Fruit fly (Drosophila melanogaster) whole organism, embryonic: ENCODE results near the gene CG17264.

Source experiments
- Bdp1 ChIP-seq: fragments of 200-800 bp; sonication (Bioruptor generic); optimal IDR thresholded peaks from 3 replicates; lab custom pipeline; 2016; ENCODE audit warnings: missing biosample characterization, missing genetic modification characterization
- Blimp-1 ChIP-seq: fragments of 200-800 bp; sonication (Bioruptor generic); optimal IDR thresholded peaks from 3 replicates; lab custom pipeline; 2018; ENCODE audit warnings: missing biosample characterization, missing genetic modification characterization, mild to moderate bottlenecking, moderate library complexity, missing genetic modification reagents
- CG10366 ChIP-seq: fragments of 200-800 bp; sonication (Bioruptor generic); IDR thresholded peaks from 2 replicates; pipeline ENCODE4 v1.3.6; 2022; ENCODE audit warnings: missing biosample characterization, missing genetic modification characterization
- CG11093 ChIP-seq: fragments of 200-800 bp; sonication (Bioruptor generic); IDR thresholded peaks from 3 replicates; pipeline ENCODE4 v1.3.6; 2022; ENCODE audit warnings: missing biosample characterization, missing genetic modification characterization
- CG11456 ChIP-seq: fragments of 200-800 bp; sonication (Bioruptor generic); IDR thresholded peaks from 3 replicates; pipeline ENCODE4 v1.3.6; 2022; ENCODE audit warnings: missing biosample characterization, missing genetic modification characterization
- CG11695 ChIP-seq: fragments of 200-800 bp; sonication (Bioruptor generic); IDR thresholded peaks from 3 replicates; pipeline ENCODE4 v1.3.6; 2022; ENCODE audit warnings: missing biosample characterization, missing genetic modification characterization
- CG11723 ChIP-seq: fragments of 200-800 bp; sonication (Bioruptor generic); optimal IDR thresholded peaks from 2 replicates; lab custom pipeline; 2017; ENCODE audit warnings: missing biosample characterization, mild to moderate bottlenecking, missing genetic modification characterization
- CG1529 ChIP-seq: fragments of 200-800 bp; sonication (Bioruptor generic); optimal IDR thresholded peaks from 3 replicates; lab custom pipeline; 2018; ENCODE audit warnings: missing biosample characterization, missing genetic modification characterization
- CG16813 ChIP-seq: fragments of 200-800 bp; sonication (Bioruptor generic); IDR thresholded peaks from 3 replicates; pipeline ENCODE4 v1.3.6; 2022; ENCODE audit warnings: missing biosample characterization, missing genetic modification characterization; ENCODE audit not compliant: partially characterized antibody
- CG2199 ChIP-seq: fragments of 200-800 bp; sonication (Bioruptor generic); IDR thresholded peaks from 3 replicates; pipeline ENCODE4 v1.3.6; 2022; ENCODE audit warnings: missing biosample characterization, missing genetic modification characterization
- CG2712 ChIP-seq: fragments of 200-800 bp; optimal IDR thresholded peaks from 3 replicates; lab custom pipeline; 2019; ENCODE audit warnings: missing biosample characterization, mild to moderate bottlenecking, missing genetic modification characterization, moderate library complexity
- CG2875 ChIP-seq: fragments of 200-800 bp; sonication (Bioruptor generic); optimal IDR thresholded peaks from 2 replicates; lab custom pipeline; 2017; ENCODE audit warnings: missing biosample characterization, mild to moderate bottlenecking, missing genetic modification characterization, missing genetic modification reagents
- CG30403 ChIP-seq: fragments of 200-800 bp; sonication (Bioruptor generic); optimal IDR thresholded peaks from 3 replicates; lab custom pipeline; 2016; ENCODE audit warnings: missing biosample characterization, missing genetic modification characterization
- CG3281 ChIP-seq: fragments of 200-800 bp; sonication (Bioruptor generic); optimal IDR thresholded peaks from 3 replicates; lab custom pipeline; 2017; ENCODE audit warnings: missing biosample characterization, mild to moderate bottlenecking, missing genetic modification characterization
- CG6765 ChIP-seq: fragments of 200-800 bp; sonication (Bioruptor generic); optimal IDR thresholded peaks from 3 replicates; lab custom pipeline; 2017; ENCODE audit warnings: missing biosample characterization, mild to moderate bottlenecking, missing genetic modification characterization
- CG7839 ChIP-seq: fragments of 200-800 bp; sonication (Bioruptor generic); optimal IDR thresholded peaks from 3 replicates; lab custom pipeline; 2018; ENCODE audit warnings: missing biosample characterization, mild to moderate bottlenecking, missing genetic modification characterization, moderate library complexity
- CG8359 ChIP-seq: fragments of 200-800 bp; sonication (Bioruptor generic); optimal IDR thresholded peaks from 2 replicates; lab custom pipeline; 2017; ENCODE audit warnings: missing biosample characterization, mild to moderate bottlenecking, missing genetic modification characterization, borderline replicate concordance
- E2f1 ChIP-seq: fragments of 200-800 bp; sonication (Bioruptor generic); IDR thresholded peaks from 2 replicates; pipeline ENCODE4 v1.3.6; 2022; ENCODE audit warnings: missing biosample characterization, missing genetic modification characterization
- Fer2 ChIP-seq: fragments of 200-800 bp; sonication (Bioruptor generic); optimal IDR thresholded peaks from 2 replicates; lab custom pipeline; 2018; ENCODE audit warnings: missing biosample characterization, mild to moderate bottlenecking, missing genetic modification characterization, moderate library complexity
- GATAe ChIP-seq: fragments of 200-800 bp; sonication (Bioruptor generic); conservative IDR thresholded peaks from 2 replicates; pipeline ENCODE4 v1.3.6; 2022; ENCODE audit warnings: missing biosample characterization, missing genetic modification characterization
- HLH4C ChIP-seq: fragments of 200-800 bp; sonication (Bioruptor generic); IDR thresholded peaks from 3 replicates; pipeline ENCODE4 v1.3.6; 2022; ENCODE audit warnings: missing biosample characterization, missing genetic modification characterization; ENCODE audit not compliant: partially characterized antibody
- Hey ChIP-seq: fragments of 200-800 bp; sonication (Bioruptor generic); optimal IDR thresholded peaks from 3 replicates; lab custom pipeline; 2018; ENCODE audit warnings: missing biosample characterization, mild to moderate bottlenecking, missing genetic modification characterization
- Hr39 ChIP-seq: fragments of >200 bp; optimal IDR thresholded peaks from 2 replicates; lab custom pipeline; 2017
- Optix ChIP-seq: fragments of 200-800 bp; sonication (Bioruptor generic); IDR thresholded peaks from 3 replicates; pipeline ENCODE4 v1.3.6; 2022; ENCODE audit warnings: missing biosample characterization, missing genetic modification characterization
- PHDP ChIP-seq: fragments of 200-800 bp; sonication (Bioruptor generic); optimal IDR thresholded peaks from 3 replicates; lab custom pipeline; 2018; ENCODE audit warnings: missing biosample characterization, mild to moderate bottlenecking, missing genetic modification characterization, moderate library complexity
- Rfx ChIP-seq: fragments of 200-800 bp; sonication (Bioruptor generic); IDR thresholded peaks from 2 replicates; pipeline ENCODE4 v1.3.6; 2022; ENCODE audit warnings: missing biosample characterization, missing genetic modification characterization
- Spps ChIP-seq: fragments of 200-800 bp; sonication (Bioruptor generic); optimal IDR thresholded peaks from 2 replicates; lab custom pipeline; 2018; ENCODE audit warnings: missing biosample characterization, mild to moderate bottlenecking, missing genetic modification characterization
- chif ChIP-seq, 2 experiments: fragments of 200-800 bp; sonication (Bioruptor generic); optimal IDR thresholded peaks; 3 replicates each; lab custom pipeline; 2016; ENCODE audit warnings: missing biosample characterization in 2 of 2, missing genetic modification characterization in 2 of 2
- crp ChIP-seq, 2 experiments: fragments of 200-800 bp; sonication (Bioruptor generic); optimal IDR thresholded peaks; 2 replicates in 1 of 2; 3 replicates in 1 of 2; lab custom pipeline; 2017; ENCODE audit warnings: missing biosample characterization in 2 of 2, missing genetic modification characterization in 2 of 2, mild to moderate bottlenecking in 1 of 2, moderate library complexity in 1 of 2
- dimm ChIP-seq: fragments of 200-800 bp; sonication (Bioruptor generic); IDR thresholded peaks from 2 replicates; pipeline ENCODE4 v1.3.6; 2022; ENCODE audit warnings: missing biosample characterization, missing genetic modification characterization
- dm ChIP-seq: fragments of 200-800 bp; sonication (Bioruptor generic); optimal IDR thresholded peaks from 3 replicates; lab custom pipeline; 2016; ENCODE audit warnings: missing biosample characterization, missing genetic modification characterization
- fd64A ChIP-seq: fragments of 200-800 bp; sonication (Bioruptor generic); optimal IDR thresholded peaks from 3 replicates; lab custom pipeline; 2018; ENCODE audit warnings: missing biosample characterization, mild to moderate bottlenecking, missing genetic modification characterization
- gce ChIP-seq: fragments of 200-800 bp; sonication (Bioruptor generic); IDR thresholded peaks from 3 replicates; pipeline ENCODE4 v1.3.6; 2022; ENCODE audit warnings: missing biosample characterization, missing genetic modification characterization
- gfzf ChIP-seq: fragments of 200-800 bp; sonication (Bioruptor generic); optimal IDR thresholded peaks from 2 replicates; lab custom pipeline; 2016; ENCODE audit warnings: missing biosample characterization, mild to moderate bottlenecking, missing genetic modification characterization, moderate library complexity
- insv ChIP-seq, 2 experiments: fragments of 200-800 bp; sonication (Bioruptor generic); optimal IDR thresholded peaks; 3 replicates each; lab custom pipeline; 2016 to 2018; ENCODE audit warnings: missing biosample characterization in 2 of 2, missing genetic modification characterization in 2 of 2
- kay ChIP-seq: fragments of 200-800 bp; sonication (Bioruptor generic); optimal IDR thresholded peaks from 2 replicates; lab custom pipeline; 2016; ENCODE audit warnings: missing biosample characterization, missing genetic modification characterization
- ken ChIP-seq: fragments of 200-800 bp; sonication (Bioruptor generic); IDR thresholded peaks from 3 replicates; pipeline ENCODE4 v1.3.6; 2022; ENCODE audit warnings: missing biosample characterization, missing genetic modification characterization
- lab ChIP-seq: fragments of 200-800 bp; sonication (Bioruptor generic); optimal IDR thresholded peaks from 3 replicates; lab custom pipeline; 2017; ENCODE audit warnings: missing biosample characterization, missing genetic modification characterization, mild to moderate bottlenecking, moderate library complexity, missing genetic modification reagents
- lov ChIP-seq, 2 experiments: fragments of 200-800 bp in 1 of 2; fragments of >200 bp in 1 of 2; sonication (Bioruptor generic) in 1 of 2; IDR thresholded peaks in 1 of 2; optimal IDR thresholded peaks in 1 of 2; 2 replicates in 1 of 2; 3 replicates in 1 of 2; pipeline versions ENCODE4 v1.3.6 to Lab custom; 2017 to 2022; ENCODE audit warnings: missing biosample characterization in 1 of 2, missing genetic modification characterization in 1 of 2
- pnt ChIP-seq: fragments of 200-800 bp; sonication (Bioruptor generic); optimal IDR thresholded peaks from 3 replicates; lab custom pipeline; 2016; ENCODE audit warnings: missing biosample characterization, missing genetic modification characterization
- sens-2 ChIP-seq: fragments of 200-800 bp; sonication (Bioruptor generic); IDR thresholded peaks from 2 replicates; pipeline ENCODE4 v1.3.6; 2022; ENCODE audit warnings: missing biosample characterization, missing genetic modification characterization
- slou ChIP-seq: fragments of 200-800 bp; sonication (Bioruptor generic); optimal IDR thresholded peaks from 3 replicates; lab custom pipeline; 2016; ENCODE audit warnings: missing biosample characterization, missing genetic modification characterization
- so ChIP-seq: fragments of 200-800 bp; sonication (Bioruptor generic); IDR thresholded peaks from 3 replicates; pipeline ENCODE4 v1.3.6; 2022; ENCODE audit warnings: missing biosample characterization, missing genetic modification characterization
- stc ChIP-seq: fragments of 200-800 bp; sonication (Bioruptor generic); IDR thresholded peaks from 2 replicates; pipeline ENCODE4 v1.3.6; 2022; ENCODE audit warnings: missing biosample characterization, missing genetic modification characterization
- stwl ChIP-seq: fragments of 200-800 bp; sonication (Bioruptor generic); optimal IDR thresholded peaks from 3 replicates; lab custom pipeline; 2018; ENCODE audit warnings: missing biosample characterization, mild to moderate bottlenecking, missing genetic modification characterization, moderate library complexity
- tap ChIP-seq: fragments of 200-800 bp; optimal IDR thresholded peaks from 3 replicates; lab custom pipeline; 2019; ENCODE audit warnings: missing biosample characterization, mild to moderate bottlenecking, missing genetic modification characterization, moderate library complexity
- tll ChIP-seq, 2 experiments: fragments of 200-800 bp in 1 of 2; fragments of >200 bp in 1 of 2; sonication (Bioruptor generic) in 1 of 2; optimal IDR thresholded peaks; 2 replicates each; lab custom pipeline; 2017 to 2019; ENCODE audit warnings: missing biosample characterization in 2 of 2, missing genetic modification characterization in 2 of 2, mild to moderate bottlenecking in 1 of 2, moderate library complexity in 1 of 2
- trem ChIP-seq: fragments of 200-800 bp; optimal IDR thresholded peaks from 3 replicates; lab custom pipeline; 2019; ENCODE audit warnings: missing biosample characterization, mild to moderate bottlenecking, missing genetic modification characterization, moderate library complexity
- ttk ChIP-seq: fragments of 200-800 bp; sonication (Bioruptor generic); IDR thresholded peaks from 2 replicates; pipeline ENCODE4 v2.1.2; 2022; ENCODE audit warnings: missing biosample characterization, missing genetic modification characterization

CG17264 gene

dm6 chr2L:3055710-3056447 lies 37.6 kb downstream of the CG17264 start (continued):
- TF ChIP-seq CG11723 (GFP tag; lab: Kevin White, UChicago) (no peak), CG2199 (GFP tag; lab: Robert Waterston, UW) (no peak), lov (optimal IDR thresholded peaks at IDR 0.05; lab: Kevin White, UChicago) (no peak), lov (GFP tag; IDR thresholded peaks at IDR 0.05; lab: Robert Waterston, UW) (no peak), Optix (GFP tag; lab: Robert Waterston, UW) (no peak), CG7839 (peak; percentile 56), Spps (tag; lab: Kevin White, UChicago) (no peak), dm (GFP tag; lab: Kevin White, UChicago) (no peak), tap (tag; lab: Kevin White, UChicago) (no peak), PHDP (no peak), CG30403 (GFP tag; lab: Kevin White, UChicago) (peak; percentile 70), CG16813 (no peak), gfzf (peak; percentile 46), Rfx (GFP tag; lab: Robert Waterston, UW) (peak; percentile 66; the same call in 1 of the 2 replicates), stwl (tag; lab: Kevin White, UChicago) (no peak), tll (GFP tag; optimal IDR thresholded peaks at IDR 0.05; lab: Kevin White, UChicago) (no peak), stc (GFP tag; lab: Robert Waterston, UW) (no peak), Hey (tag; lab: Kevin White, UChicago) (no peak), CG1529 (GFP tag; lab: Kevin White, UChicago) (no peak), crp (GFP tag; optimal IDR thresholded peaks at IDR 0.05; lab: Kevin White, UChicago) (peak in 1 of 2 experiments; percentile 60), insv (GFP tag; optimal IDR thresholded peaks at IDR 0.05; lab: Kevin White, UChicago) (no peak), sens-2 (GFP tag; lab: Robert Waterston, UW) (no peak), slou (peak; percentile 13), CG8359 (GFP tag; lab: Kevin White, UChicago) (no peak), CG2712 (tag; lab: Kevin White, UChicago) (peak; percentile 13), CG11695 (peak; percentile 24; the same call in 1 of the 3 replicates), Fer2 (tag; lab: Kevin White, UChicago) (no peak), Hr39 (lab: Kevin White, UChicago) (no peak), CG11456 (GFP tag; lab: Robert Waterston, UW) (no peak), fd64A (GFP tag; lab: Kevin White, UChicago) (no peak), so (GFP tag; lab: Robert Waterston, UW) (no peak), CG11093 (0 out of 3 replicates have a peak, but pooled peaks have one; percentile 9), HLH4C (GFP tag; lab: Robert Waterston, UW) (no peak), Bdp1 (GFP tag; lab: Kevin White, UChicago) (peak; percentile 11), dimm (GFP tag; lab: Robert Waterston, UW) (no peak), CG3281 (GFP tag; lab: Kevin White, UChicago) (peak; percentile 66), CG2875 (GFP tag; lab: Kevin White, UChicago) (no peak), E2f1 (no peak), ken (GFP tag; lab: Robert Waterston, UW) (no peak), gce (GFP tag; lab: Robert Waterston, UW) (no peak), kay (GFP tag; lab: Kevin White, UChicago) (peak; percentile 49), Blimp-1 (GFP tag; lab: Kevin White, UChicago) (no peak), CG6765 (no peak), pnt (GFP tag; lab: Kevin White, UChicago) (peak; percentile 31), CG10366 (GFP tag; lab: Robert Waterston, UW) (no peak), GATAe (no peak), ttk (no peak), chif (GFP tag; optimal IDR thresholded peaks at IDR 0.05; lab: Kevin White, UChicago) (peak in 1 of 2 experiments; percentile 15), lab (GFP tag; lab: Kevin White, UChicago) (peak; percentile 51), trem (no peak)
